Worm (Caenorhabditis elegans) whole organism, L4 larva: ENCODE measurements around the gene myrf-2.

Experiments
- F49E8.2 ChIP-seq: sonication (generic microtip); optimal IDR thresholded peaks from 2 replicates; lab custom pipeline; 2016; ENCODE audit warnings: missing compliant biosample characterization, mild to moderate bottlenecking, missing genetic modification characterization, borderline replicate concordance
- aha-1 ChIP-seq: fragments of 150-350 bp; peaks from one replicate; lab custom pipeline; 2014; ENCODE audit warnings: missing biosample characterization, missing genetic modification characterization
- aly-2 ChIP-seq: sonication (generic microtip); optimal IDR thresholded peaks from 2 replicates; lab custom pipeline; 2018; ENCODE audit warnings: missing biosample characterization, missing genetic modification characterization
- fkh-10 ChIP-seq: fragments of 150-350 bp; optimal IDR thresholded peaks from 2 replicates; lab custom pipeline; 2014; ENCODE audit warnings: missing biosample characterization, missing genetic modification reagents, missing genetic modification characterization
- mep-1 ChIP-seq: fragments of 150-350 bp; sonication (generic microtip); optimal IDR thresholded peaks from 3 replicates; lab custom pipeline; 2014; ENCODE audit warnings: missing biosample characterization, missing genetic modification characterization
- nhr-10 ChIP-seq: fragments of 150-350 bp; optimal IDR thresholded peaks from 2 replicates; lab custom pipeline; 2014; ENCODE audit warnings: missing biosample characterization, missing genetic modification characterization
- nhr-76 ChIP-seq: fragments of 150-350 bp; optimal IDR thresholded peaks from 2 replicates; lab custom pipeline; 2014; ENCODE audit warnings: missing biosample characterization, missing genetic modification characterization
- skn-1 ChIP-seq: fragments of 150-350 bp; optimal IDR thresholded peaks from 2 replicates; lab custom pipeline; 2014; ENCODE audit warnings: missing biosample characterization, missing genetic modification characterization
- snpc-4 ChIP-seq: fragments of 150-350 bp; optimal IDR thresholded peaks from 2 replicates; lab custom pipeline; 2014; ENCODE audit warnings: missing biosample characterization, missing genetic modification characterization
- ztf-11 ChIP-seq: fragments of 150-350 bp; optimal IDR thresholded peaks from 2 replicates; lab custom pipeline; 2014; ENCODE audit warnings: missing biosample characterization, missing genetic modification characterization

- TF ChIP-seq F49E8.2 (tag; lab: Kevin White, UChicago) (no peak), ztf-11 (no peak), snpc-4 (tag; lab: Kevin White, UChicago) (no peak), aha-1 (tag; lab: Kevin White, UChicago) (no peak), aly-2 (tag; lab: Kevin White, UChicago) (no peak), nhr-76 (tag; lab: Kevin White, UChicago) (no peak), mep-1 (tag; lab: Kevin White, UChicago) (no peak), nhr-10 (tag; lab: Kevin White, UChicago) (no peak), fkh-10 (no peak), skn-1 (tag; lab: Kevin White, UChicago) (no peak)
Observed at ce11 chrX:10205321-10205720, 11.1 kb upstream of the myrf-2 start, which contains the start of gene sex-1.
